Fruit fly (Drosophila melanogaster) whole organism, adult: Measurements from ENCODE around the gene Syt12.

Experiments
- CG11617 ChIP-seq: fragments of 200-800 bp; sonication (Bioruptor generic); optimal IDR thresholded peaks from 2 replicates; lab custom pipeline; 2017; ENCODE audit warnings: mild to moderate bottlenecking, missing biosample characterization, missing genetic modification reagents, missing genetic modification characterization
- CG14711 ChIP-seq: fragments of 200-800 bp; sonication (Bioruptor generic); optimal IDR thresholded peaks from 2 replicates; lab custom pipeline; 2018; ENCODE audit warnings: missing biosample characterization, mild to moderate bottlenecking, missing genetic modification characterization, moderate library complexity
- CG1620 ChIP-seq: fragments of 200-800 bp; sonication (Bioruptor generic); optimal IDR thresholded peaks from 2 replicates; lab custom pipeline; 2016; ENCODE audit warnings: missing biosample characterization, missing genetic modification characterization
- CG33017 ChIP-seq: fragments of 200-800 bp; sonication (Bioruptor generic); optimal IDR thresholded peaks from 2 replicates; lab custom pipeline; 2018; ENCODE audit warnings: missing biosample characterization, mild to moderate bottlenecking, missing genetic modification characterization, moderate library complexity
- CG7045 ChIP-seq: fragments of 200-800 bp; sonication (Bioruptor generic); optimal IDR thresholded peaks from 2 replicates; lab custom pipeline; 2017; ENCODE audit warnings: missing biosample characterization, mild to moderate bottlenecking, missing genetic modification characterization
- CG7101 ChIP-seq: fragments of 200-800 bp; sonication (Bioruptor generic); optimal IDR thresholded peaks from 2 replicates; lab custom pipeline; 2018; ENCODE audit warnings: missing biosample characterization, mild to moderate bottlenecking, missing genetic modification characterization, moderate library complexity
- Clk ChIP-seq: fragments of 200-800 bp; sonication (Bioruptor generic); optimal IDR thresholded peaks from 2 replicates; lab custom pipeline; 2017; ENCODE audit warnings: missing biosample characterization, missing genetic modification characterization
- Mnt ChIP-seq: fragments of 200-800 bp; sonication (Bioruptor generic); optimal IDR thresholded peaks from 2 replicates; lab custom pipeline; 2016; ENCODE audit warnings: missing biosample characterization, mild to moderate bottlenecking, missing genetic modification characterization
- bab1 ChIP-seq: fragments of 200-800 bp; sonication (Bioruptor generic); optimal IDR thresholded peaks from 3 replicates; lab custom pipeline; 2019; ENCODE audit warnings: missing biosample characterization, mild to moderate bottlenecking, missing genetic modification characterization, moderate library complexity
- cic ChIP-seq: fragments of 200-800 bp; sonication (Bioruptor generic); optimal IDR thresholded peaks from 2 replicates; lab custom pipeline; 2017; ENCODE audit warnings: missing biosample characterization, mild to moderate bottlenecking, missing genetic modification characterization, moderate library complexity
- kay ChIP-seq: fragments of 200-800 bp; sonication (Bioruptor generic); peaks from one replicate; lab custom pipeline; 2016; ENCODE audit warnings: missing biosample characterization, missing genetic modification characterization, borderline replicate concordance
- toe ChIP-seq: fragments of 200-800 bp; sonication (Bioruptor generic); optimal IDR thresholded peaks from 2 replicates; lab custom pipeline; 2016; ENCODE audit warnings: missing biosample characterization, missing genetic modification characterization

DNA sequence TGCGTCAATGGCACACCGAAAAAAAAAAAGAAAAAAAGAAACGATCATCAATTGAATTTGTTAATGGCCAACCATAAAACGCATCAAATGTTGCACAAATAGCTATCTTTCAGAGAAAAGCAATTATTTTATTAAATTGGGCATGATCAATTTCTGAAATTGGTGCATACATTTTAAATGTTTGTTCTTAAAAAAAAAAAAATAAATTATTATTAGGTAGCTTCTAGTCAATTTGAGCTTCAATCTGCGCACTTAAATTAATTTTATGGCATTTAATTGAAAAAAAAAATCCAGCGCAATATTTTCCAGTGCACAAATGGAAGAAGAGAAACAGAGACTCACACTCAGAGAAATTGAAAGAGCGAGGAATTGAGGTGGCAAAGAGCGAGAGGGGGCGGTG, 35.9 kb upstream of the Syt12 start:
- peak; percentile 25 for TF ChIP-seq toe (GFP tag; lab: Kevin White, UChicago)
- TF ChIP-seq kay (GFP tag; lab: Kevin White, UChicago) = peak; percentile 69
- TF ChIP-seq CG7101 (tag; lab: Kevin White, UChicago) = peak; percentile 57
- peak; percentile 24 for TF ChIP-seq Mnt
- TF ChIP-seq bab1 = peak; percentile 21
- TF ChIP-seq CG14711 (tag; lab: Kevin White, UChicago) = peak; percentile 45
- no peak for TF ChIP-seq CG7045
- no peak for TF ChIP-seq Clk (GFP tag; lab: Kevin White, UChicago)
- no peak for TF ChIP-seq CG33017 (tag; lab: Kevin White, UChicago)
- TF ChIP-seq CG11617 (GFP tag; lab: Kevin White, UChicago) = peak; percentile 39
- TF ChIP-seq cic (GFP tag; lab: Kevin White, UChicago) = no peak
- TF ChIP-seq CG1620 = peak; percentile 17
